Fruit fly (Drosophila melanogaster): Measurements from ENCODE around the gene waw.

- TF ChIP-seq CG8478 (optimal IDR thresholded peaks at IDR 0.05): no peak
- no peak for TF ChIP-seq CTCF (optimal IDR thresholded peaks at IDR 0.05)
These were observed 29.7 kb upstream of the waw start for dm6 chrX:21333135-21333534.

Measured in S2 (cell line).